Fruit fly (Drosophila melanogaster): ENCODE data around the gene CG3106.
A peak's percentile ranks its signal among the peaks of the same experiment; 100 is the strongest.

CG3106 gene

dm6 chrX:9664426-9664825 lies 1.7 kb upstream of the CG3106 start (continued):
- TF ChIP-seq CG14710 (tag; optimal IDR thresholded peaks at IDR 0.05) (peak; percentile 37), hkb (optimal IDR thresholded peaks at IDR 0.05) (no peak), hkb (GFP tag; IDR thresholded peaks at IDR 0.05) (peak; percentile 62; the same call in 1 of the 2 replicates), CG16813 (GFP tag; IDR thresholded peaks at IDR 0.05; ENCODE audit: partially characterized antibody) (no peak), bigmax (GFP tag; optimal IDR thresholded peaks at IDR 0.05) (no peak), CG16863 (GFP tag; optimal IDR thresholded peaks at IDR 0.05) (peak; percentile 33), CG32767 (GFP tag; IDR thresholded peaks at IDR 0.05) (peak; percentile 33; the same call in 1 of the 2 replicates), CG13424 (tag; optimal IDR thresholded peaks at IDR 0.05) (peak; percentile 51), salm (tag; optimal IDR thresholded peaks at IDR 0.05) (peak; percentile 51), CG13296 (GFP tag; optimal IDR thresholded peaks at IDR 0.05) (peak; percentile 9), CG15601 (tag; optimal IDR thresholded peaks at IDR 0.05) (peak; percentile 51), CG17385 (GFP tag; optimal IDR thresholded peaks at IDR 0.05) (peak; percentile 58), CG18476 (GFP tag; optimal IDR thresholded peaks at IDR 0.05) (peak; percentile 30), Ssrp (tag; optimal IDR thresholded peaks at IDR 0.05) (peak; percentile 49), ken (GFP tag; IDR thresholded peaks at IDR 0.05) (0 out of 3 replicates have a peak, but pooled peaks have one; percentile 56), sisA (GFP tag; IDR thresholded peaks at IDR 0.05) (peak; percentile 43; the same call in 1 of the 2 replicates), D19B (GFP tag; optimal IDR thresholded peaks at IDR 0.05) (peak; percentile 35), CG8290 (GFP tag; optimal IDR thresholded peaks at IDR 0.05) (no peak), CG8290 (tag; optimal IDR thresholded peaks at IDR 0.05) (peak in 1 of 2 experiments; percentile 82), CG4820 (GFP tag; optimal IDR thresholded peaks at IDR 0.05) (peak; percentile 32), CG2712 (tag; optimal IDR thresholded peaks at IDR 0.05) (peak; percentile 63), zen (tag; optimal IDR thresholded peaks at IDR 0.05) (peak; percentile 15), Asciz (GFP tag; optimal IDR thresholded peaks at IDR 0.05) (peak; percentile 63), Atf6 (GFP tag; IDR thresholded peaks at IDR 0.05) (peak; percentile 44; the same call in 1 of the 2 replicates), Atf-2 (GFP tag; optimal IDR thresholded peaks at IDR 0.05) (no peak), sens-2 (GFP tag; IDR thresholded peaks at IDR 0.05) (no peak), Hr39 (optimal IDR thresholded peaks at IDR 0.05) (no peak), prd (optimal IDR thresholded peaks at IDR 0.05) (no peak), prd (GFP tag; IDR thresholded peaks at IDR 0.05) (0 out of 3 replicates have a peak, but pooled peaks have one; percentile 37), CG11695 (GFP tag; IDR thresholded peaks at IDR 0.05) (peak; percentile 37; the same call in 1 of the 3 replicates), row (GFP tag; IDR thresholded peaks at IDR 0.05) (peak; percentile 66), CG8388 (GFP tag; optimal IDR thresholded peaks at IDR 0.05) (peak; percentile 67), CG7372 (GFP tag; IDR thresholded peaks at IDR 0.05) (no peak), Hsf (GFP tag; optimal IDR thresholded peaks at IDR 0.05) (peak; percentile 14), CG5953 (GFP tag; IDR thresholded peaks at IDR 0.05) (no peak), Awh (GFP tag; IDR thresholded peaks at IDR 0.05) (0 out of 2 replicates have a peak, but pooled peaks have one; percentile 26), CG14050 (GFP tag; IDR thresholded peaks at IDR 0.05) (peak; percentile 43; the same call in 2 of the 3 replicates), bab2 (GFP tag; optimal IDR thresholded peaks at IDR 0.05) (no peak), CG15011 (GFP tag; optimal IDR thresholded peaks at IDR 0.05) (no peak), al (GFP tag; IDR thresholded peaks at IDR 0.05) (0 out of 2 replicates have a peak, but pooled peaks have one; percentile 12), CG7928 (GFP tag; optimal IDR thresholded peaks at IDR 0.05) (no peak), Gug (GFP tag; IDR thresholded peaks at IDR 0.05) (no peak), Myb (GFP tag; optimal IDR thresholded peaks at IDR 0.05) (peak; percentile 24), CG9609 (GFP tag; optimal IDR thresholded peaks at IDR 0.05) (peak; percentile 40), gce (GFP tag; IDR thresholded peaks at IDR 0.05) (peak; percentile 7; the same call in 1 of the 3 replicates), Dref (GFP tag; IDR thresholded peaks at IDR 0.05) (no peak), dpn (GFP tag; optimal IDR thresholded peaks at IDR 0.05) (peak in 1 of 2 experiments; percentile 36), slp2 (GFP tag; optimal IDR thresholded peaks at IDR 0.05) (no peak), pzg (GFP tag; optimal IDR thresholded peaks at IDR 0.05) (no peak), lmd (GFP tag; IDR thresholded peaks at IDR 0.05) (peak; percentile 22; the same call in 1 of the 2 replicates), Blimp-1 (GFP tag; optimal IDR thresholded peaks at IDR 0.05) (no peak), Tbp (GFP tag; optimal IDR thresholded peaks at IDR 0.05) (no peak), h (optimal IDR thresholded peaks at IDR 0.05) (no peak)
